Worm (Caenorhabditis elegans) whole organism, dauer: ENCODE data around the gene R07E3.7.

Experiments used
- unc-62 ChIP-seq: sonication (generic microtip); optimal IDR thresholded peaks from 2 replicates; lab custom pipeline; 2017; ENCODE audit warnings: missing biosample characterization, missing genetic modification reagents, missing genetic modification characterization

The R07E3.7 gene

ce11 chrX:10358083-10358482 is 2.5 kb upstream of the R07E3.7 start, which contains the start of gene efhc-1:
Gene efhc-1, plus strand, starts transcription at chrX:10358383.
- TF ChIP-seq unc-62 (GFP tag; lab: Kevin White, UChicago): no peak

DNA sequence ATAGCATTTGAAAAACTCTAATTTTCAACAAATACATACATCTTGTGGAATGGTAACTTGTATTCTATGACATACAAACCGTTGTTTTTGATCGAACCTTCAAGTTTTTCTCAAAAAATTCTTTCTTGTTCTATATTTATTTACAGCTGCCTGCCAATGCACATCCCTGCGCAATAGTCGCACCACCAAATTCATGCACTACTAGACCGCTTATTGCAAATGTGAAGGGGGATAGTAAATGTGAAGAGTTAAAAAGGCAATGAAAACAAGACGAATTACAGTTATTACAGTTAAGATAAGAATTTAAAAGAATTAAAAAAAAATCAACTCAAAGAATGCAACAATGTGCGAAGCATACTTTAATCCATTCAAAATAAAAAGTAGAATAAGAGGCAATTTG is 1.7 kb downstream of the R07E3.7 start:
- no peak for TF ChIP-seq unc-62 (GFP tag; lab: Kevin White, UChicago)

ce11 chrX:10350151-10350550 is 5.4 kb downstream of the R07E3.7 start:
- TF ChIP-seq unc-62 (GFP tag; lab: Kevin White, UChicago): no peak

DNA sequence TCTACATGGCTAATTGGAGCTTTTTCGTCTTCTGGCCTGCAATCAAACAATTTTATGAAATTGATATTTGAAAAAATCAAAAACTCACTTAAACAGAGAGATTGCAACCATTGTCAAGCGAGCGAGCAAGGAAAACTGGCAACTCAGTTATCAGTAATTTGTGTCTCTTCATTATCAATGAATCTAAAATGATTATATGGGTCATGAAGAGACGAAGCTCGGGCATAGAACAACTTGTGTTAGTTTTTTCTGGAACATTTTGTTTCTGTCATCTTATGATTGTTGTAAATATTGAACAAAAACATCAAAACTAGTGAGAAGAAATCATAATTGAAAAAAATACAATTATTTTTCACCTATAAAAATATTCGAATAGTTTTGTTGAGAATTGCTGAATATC is 14.6 kb downstream of the R07E3.7 start, which contains the start of gene R07E3.1:
Gene R07E3.1, minus strand, starts transcription at position 176 of the 400 bp plus-strand sequence.
- no peak for TF ChIP-seq unc-62 (GFP tag; lab: Kevin White, UChicago)

- no peak for TF ChIP-seq unc-62 (GFP tag; lab: Kevin White, UChicago)
Observed at ce11 chrX:10340044-10340443, 15.5 kb downstream of the R07E3.7 start.

DNA sequence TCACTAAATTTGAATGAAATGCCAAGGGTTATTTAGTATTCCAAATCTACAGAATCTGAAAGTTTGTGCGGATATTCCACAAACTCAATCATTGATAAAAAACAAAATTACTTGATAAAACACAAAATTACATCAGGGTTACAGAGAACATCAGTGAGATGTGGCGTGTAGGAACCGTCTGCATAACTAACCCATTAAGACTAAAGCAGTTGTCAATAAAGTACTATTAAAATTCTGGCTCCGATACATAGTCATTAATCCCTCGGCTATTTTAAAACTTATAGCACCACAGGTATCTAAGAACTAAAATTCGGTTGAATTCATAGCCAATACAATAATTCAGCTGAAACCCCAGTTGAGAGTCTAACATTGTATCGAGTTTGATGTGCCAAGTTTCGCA is 16.8 kb downstream of the R07E3.7 start:
- TF ChIP-seq unc-62 (GFP tag; lab: Kevin White, UChicago): no peak

- TF ChIP-seq unc-62 (GFP tag; lab: Kevin White, UChicago): no peak
Observed at ce11 chrX:10338100-10338499, 17.4 kb downstream of the R07E3.7 start, which contains the start of gene cut-5. Gene cut-5, minus strand, starts transcription at chrX:10338200.

DNA sequence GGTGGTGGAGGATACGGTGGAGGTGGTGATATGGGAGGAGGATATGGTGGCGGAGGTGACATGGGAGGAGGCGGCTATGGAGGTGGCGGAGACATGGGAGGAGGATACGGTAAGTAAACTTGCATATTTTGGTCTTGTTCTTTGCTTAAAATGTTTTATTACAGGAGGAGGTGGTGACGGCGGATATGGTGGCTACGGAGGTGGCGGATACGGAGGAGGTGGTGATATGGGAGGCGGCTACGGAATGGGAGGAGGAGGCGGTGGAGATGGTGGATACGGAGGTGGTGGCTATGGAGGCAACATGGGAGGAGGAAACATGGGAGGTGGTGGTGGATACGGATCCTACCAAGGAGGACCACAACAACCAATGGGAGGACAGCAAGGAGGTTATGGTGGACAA is 19.0 kb downstream of the R07E3.7 start:
- TF ChIP-seq unc-62 (GFP tag; lab: Kevin White, UChicago): no peak

ce11 chrX:10336138-10336537 is 19.4 kb downstream of the R07E3.7 start, which contains the start of gene idpa-3:
Gene idpa-3, plus strand, starts transcription at chrX:10336438.
- TF ChIP-seq unc-62 (GFP tag; lab: Kevin White, UChicago): no peak

- TF ChIP-seq unc-62 (GFP tag; lab: Kevin White, UChicago): no peak
Observed at ce11 chrX:10333301-10333854, 22.2 kb downstream of the R07E3.7 start, which contains the start of gene R07E3.4. Gene R07E3.4, minus strand, starts transcription at chrX:10333351.

- no peak for TF ChIP-seq unc-62 (GFP tag; lab: Kevin White, UChicago)
Observed at ce11 chrX:10332035-10332614, 23.4 kb downstream of the R07E3.7 start.

DNA sequence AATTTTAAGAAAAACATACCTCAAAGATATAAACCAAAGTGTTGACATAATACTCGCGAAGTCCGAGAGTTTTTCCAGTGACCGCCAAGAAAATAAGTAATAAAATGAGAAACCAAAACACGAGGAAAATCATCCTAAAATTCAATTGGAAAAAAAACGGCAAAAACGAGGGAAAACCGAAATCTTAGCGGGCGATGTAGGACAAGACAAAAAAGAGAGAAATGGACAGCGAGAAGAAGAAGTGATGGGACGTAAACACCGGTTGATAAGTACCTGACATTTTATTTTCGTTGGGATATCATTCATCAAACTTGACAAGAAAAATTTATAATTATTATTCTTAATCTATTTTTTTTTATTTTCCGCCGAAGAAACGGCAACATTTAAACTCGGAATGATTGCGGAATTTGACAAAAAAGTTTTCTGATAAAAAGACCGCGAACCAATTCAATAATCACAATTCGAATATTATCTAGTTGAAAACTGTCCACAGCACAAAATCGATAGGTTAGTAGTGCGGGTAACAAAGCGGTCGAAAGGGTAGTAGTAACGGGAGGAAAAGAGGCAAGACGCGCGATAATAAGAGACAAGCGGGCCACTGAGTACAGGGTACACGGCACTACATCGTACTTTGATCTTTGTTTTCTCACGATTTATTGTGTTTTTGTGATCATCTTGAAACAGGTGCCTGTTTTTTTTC is 28.1 kb downstream of the R07E3.7 start, which contains the start of gene acl-5:
Gene acl-5, minus strand, starts transcription at position 134 of the 700 bp plus-strand sequence.
- no peak for TF ChIP-seq unc-62 (GFP tag; lab: Kevin White, UChicago)

DNA sequence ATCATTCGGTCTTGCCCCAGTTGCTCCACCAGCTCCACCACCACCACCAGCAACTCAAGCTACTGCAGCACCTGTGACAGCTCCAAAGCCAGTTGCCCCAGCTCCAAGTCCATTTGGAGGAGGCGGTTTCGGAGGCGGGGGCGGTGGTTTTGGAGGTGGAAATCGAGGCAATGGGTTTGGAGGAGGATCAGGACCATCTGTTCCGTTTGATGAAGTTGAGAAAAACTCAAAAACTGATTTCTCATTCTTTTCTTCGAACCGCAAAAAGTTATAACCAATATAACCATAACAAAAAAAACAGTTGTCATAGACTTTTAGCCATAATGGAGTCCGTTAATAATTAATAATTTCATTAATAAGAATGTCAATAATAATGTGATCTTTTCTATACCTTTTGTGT is 34.1 kb downstream of the R07E3.7 start:
- TF ChIP-seq unc-62 (GFP tag; lab: Kevin White, UChicago): no peak

DNA sequence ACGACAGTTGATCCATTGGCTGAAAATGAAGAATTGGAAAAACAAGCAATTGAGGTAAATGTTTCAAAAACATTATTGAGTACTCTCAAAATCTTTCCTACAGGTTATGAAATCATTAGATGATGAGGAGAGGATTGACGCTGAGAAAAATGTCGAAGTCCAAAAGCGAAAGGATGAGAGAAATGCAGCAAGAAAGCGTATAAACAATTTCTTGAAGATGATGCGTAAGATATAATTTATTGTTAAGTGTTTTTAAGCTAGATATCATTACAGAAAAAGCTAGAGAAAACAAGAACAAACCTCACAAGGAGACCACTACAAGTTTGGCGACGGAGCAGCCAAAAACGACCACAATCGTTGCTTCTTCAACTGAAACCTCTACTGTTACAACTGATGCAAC is 35.9 kb downstream of the R07E3.7 start:
- TF ChIP-seq unc-62 (GFP tag; lab: Kevin White, UChicago): no peak

- TF ChIP-seq unc-62 (GFP tag; lab: Kevin White, UChicago): no peak
Observed at ce11 chrX:10318437-10318836, 37.1 kb downstream of the R07E3.7 start.

ce11 chrX:10317565-10317964 is 38.0 kb downstream of the R07E3.7 start, which contains the start of gene R07E3.6:
Gene R07E3.6, plus strand, starts transcription at chrX:10317722.
- no peak for TF ChIP-seq unc-62 (GFP tag; lab: Kevin White, UChicago)
